Worm (Caenorhabditis elegans) whole organism, L1 larva: ENCODE results near the gene F02C9.1.

Experiments used
- C16A3.4 ChIP-seq: fragments of 150-350 bp; optimal IDR thresholded peaks from 2 replicates; lab custom pipeline; 2014; ENCODE audit warnings: missing biosample characterization, missing genetic modification characterization
- ama-1 ChIP-seq: fragments of 150-350 bp; optimal IDR thresholded peaks from 2 replicates; lab custom pipeline; 2014
- blmp-1 ChIP-seq: fragments of 150-350 bp; optimal IDR thresholded peaks from 2 replicates; lab custom pipeline; 2014; ENCODE audit warnings: missing biosample characterization, missing genetic modification characterization
- efl-3 ChIP-seq: fragments of 200-800 bp; sonication (Bioruptor generic); optimal IDR thresholded peaks from 2 replicates; lab custom pipeline; 2018; ENCODE audit warnings: mild to moderate bottlenecking, missing genetic modification characterization, missing compliant biosample characterization
- elt-3 ChIP-seq, 6 experiments: fragments of 150-350 bp in 1 of 6; sonication (generic microtip); optimal IDR thresholded peaks; 2 replicates each; lab custom pipeline; 2017 to 2018; ENCODE audit warnings: missing biosample characterization in 6 of 6, missing genetic modification characterization in 6 of 6, inconsistent platforms in 1 of 6
- grh-1 ChIP-seq: fragments of 200-800 bp; sonication (Bioruptor generic); IDR thresholded peaks from 2 replicates; pipeline ENCODE4 v1.3.6; 2022; ENCODE audit warnings: missing genetic modification reagents, missing genetic modification characterization, missing compliant biosample characterization
- nhr-12 ChIP-seq: sonication (generic microtip); optimal IDR thresholded peaks from 2 replicates; lab custom pipeline; 2017; ENCODE audit warnings: missing biosample characterization, missing genetic modification characterization
- snpc-4 ChIP-seq: fragments of 150-350 bp; optimal IDR thresholded peaks from 2 replicates; lab custom pipeline; 2014; ENCODE audit warnings: missing biosample characterization, missing genetic modification characterization
- sptf-1 ChIP-seq: fragments of 150-350 bp; optimal IDR thresholded peaks from 2 replicates; lab custom pipeline; 2014; ENCODE audit warnings: missing biosample characterization, missing genetic modification characterization
- unc-62 ChIP-seq: fragments of 150-350 bp; optimal IDR thresholded peaks from 2 replicates; lab custom pipeline; 2014; ENCODE audit warnings: missing biosample characterization, missing genetic modification reagents, missing genetic modification characterization
- vab-15 ChIP-seq: sonication (generic microtip); optimal IDR thresholded peaks from 2 replicates; lab custom pipeline; 2017; ENCODE audit warnings: missing genotype, mild to moderate bottlenecking, missing genetic modification characterization, missing compliant biosample characterization
- zag-1 ChIP-seq: fragments of 150-350 bp; optimal IDR thresholded peaks from 2 replicates; lab custom pipeline; 2014; ENCODE audit warnings: missing biosample characterization, missing genetic modification characterization

DNA sequence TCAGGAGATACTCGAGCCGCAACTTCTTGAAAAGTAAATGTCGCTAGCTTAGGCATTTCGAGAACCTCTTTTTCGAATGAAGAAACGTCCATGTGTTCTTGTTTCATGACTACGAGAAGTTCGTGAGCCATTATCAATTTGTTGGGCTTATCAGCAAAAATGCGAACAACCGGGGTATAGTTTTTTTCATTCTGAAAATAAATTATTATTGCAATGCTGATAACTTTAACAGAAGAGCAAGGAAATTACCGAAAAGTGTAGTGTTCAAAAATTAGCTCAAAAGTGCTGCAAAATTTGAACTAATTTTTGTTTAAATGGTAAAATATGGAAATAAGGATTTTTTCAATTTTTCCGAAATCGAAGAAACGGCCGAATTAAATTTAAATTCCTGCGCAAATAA lies 26.3 kb upstream of the F02C9.1 start:
- TF ChIP-seq grh-1 (no peak), efl-3 (GFP tag; lab: Kevin White, UChicago) (no peak), snpc-4 (tag; lab: Kevin White, UChicago) (no peak), ama-1 (lab: Kevin White, UChicago) (no peak), elt-3 (tag; optimal IDR thresholded peaks at IDR 0.05; lab: Kevin White, UChicago) (no peak), zag-1 (tag; lab: Kevin White, UChicago) (no peak), vab-15 (no peak), unc-62 (GFP tag; lab: Kevin White, UChicago) (no peak), sptf-1 (no peak), blmp-1 (tag; lab: Kevin White, UChicago) (no peak), nhr-12 (tag; lab: Kevin White, UChicago) (no peak), C16A3.4 (tag; lab: Kevin White, UChicago) (no peak)
